Worm (Caenorhabditis elegans) whole organism, L1 larva: ENCODE data around the gene bcf-1.

Experiments
- blmp-1 ChIP-seq: fragments of 150-350 bp; optimal IDR thresholded peaks from 2 replicates; lab custom pipeline; 2014; ENCODE audit warnings: missing biosample characterization, missing genetic modification characterization
- efl-3 ChIP-seq: fragments of 200-800 bp; sonication (Bioruptor generic); optimal IDR thresholded peaks from 2 replicates; lab custom pipeline; 2018; ENCODE audit warnings: mild to moderate bottlenecking, missing genetic modification characterization, missing compliant biosample characterization
- nhr-237 ChIP-seq: fragments of 150-350 bp; optimal IDR thresholded peaks from 2 replicates; lab custom pipeline; 2014; ENCODE audit warnings: missing biosample characterization, missing genetic modification characterization

ce11 chrV:6436332-6436731 lies 27.7 kb upstream of the bcf-1 start, which contains the start of gene hpo-19:
- TF ChIP-seq efl-3 (GFP tag; lab: Kevin White, UChicago) (no peak), nhr-237 (tag; lab: Kevin White, UChicago) (no peak), blmp-1 (tag; lab: Kevin White, UChicago) (no peak)
